Worm (Caenorhabditis elegans): ENCODE data around the gene soap-1.

DNA sequence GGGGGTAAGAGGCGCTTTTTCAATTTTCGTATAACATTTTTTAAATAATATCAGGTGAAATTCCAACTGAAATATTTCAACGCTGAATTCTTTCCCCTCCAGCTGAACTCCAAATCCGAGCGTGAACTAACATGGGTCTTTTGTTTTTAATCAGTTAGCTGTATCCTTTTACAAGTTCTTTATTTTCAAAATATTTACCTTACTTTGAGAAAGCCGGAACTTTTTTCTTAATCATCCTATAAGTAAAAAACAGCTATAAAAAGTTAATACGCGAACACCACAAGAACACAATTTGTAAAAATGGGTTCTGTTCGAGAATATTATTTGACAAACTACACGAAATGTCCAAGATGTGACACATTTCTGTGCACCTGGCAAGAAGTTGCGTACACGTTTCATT lies 50.5 kb downstream of the soap-1 start, which contains the start of gene srh-83:
- TF ChIP-seq dao-5 (tag; optimal IDR thresholded peaks at IDR 0.05) (no peak), him-1 (tag; optimal IDR thresholded peaks at IDR 0.05) (no peak), W03F9.2 (tag; optimal IDR thresholded peaks at IDR 0.05) (no peak)
